Worm (Caenorhabditis elegans): ENCODE measurements around the gene C33D9.3.
A peak's percentile ranks its signal among the peaks of the same experiment; 100 is the strongest.

Gene C33D9.3

ce11 chrIV:8825997-8826605, 33.4 kb upstream of the C33D9.3 start:
- TF ChIP-seq alr-1 (tag; optimal IDR thresholded peaks at IDR 0.05; ENCODE audit: borderline replicate concordance), result no peak
- TF ChIP-seq nhr-20 (tag; optimal IDR thresholded peaks at IDR 0.05), result no peak
- peak; percentile 19 for TF ChIP-seq jun-1 (tag; optimal IDR thresholded peaks at IDR 0.05)
- TF ChIP-seq elt-2 (tag; optimal IDR thresholded peaks at IDR 0.05), result no peak
- TF ChIP-seq mab-9 (GFP tag; IDR thresholded peaks at IDR 0.05), result no peak
- no peak for TF ChIP-seq fkh-10 (GFP tag; optimal IDR thresholded peaks at IDR 0.05)
- peak; percentile 74 for TF ChIP-seq nhr-85 (tag)
- peak in 2 of 6 experiments; percentile 27 to 28 for TF ChIP-seq elt-3 (tag; optimal IDR thresholded peaks at IDR 0.05)
- no peak for TF ChIP-seq mef-2 (tag; optimal IDR thresholded peaks at IDR 0.05)
- TF ChIP-seq dsc-1 (tag; optimal IDR thresholded peaks at IDR 0.05), result no peak
- no peak for TF ChIP-seq nhr-11 (tag; optimal IDR thresholded peaks at IDR 0.05)
- no peak for TF ChIP-seq lsy-2 (tag; optimal IDR thresholded peaks at IDR 0.05)
- peak; percentile 87 for TF ChIP-seq aly-2 (tag; optimal IDR thresholded peaks at IDR 0.05)

- TF ChIP-seq nhr-237 (tag; optimal IDR thresholded peaks at IDR 0.05) (no peak), ceh-8 (GFP tag; optimal IDR thresholded peaks at IDR 0.05) (no peak), fkh-4 (tag; optimal IDR thresholded peaks at IDR 0.05; ENCODE audit: borderline replicate concordance) (no peak), dpl-1 (GFP tag; optimal IDR thresholded peaks at IDR 0.05) (peak in 1 of 3 experiments; percentile 26), fkh-10 (GFP tag; optimal IDR thresholded peaks at IDR 0.05) (no peak), nhr-71 (tag; optimal IDR thresholded peaks at IDR 0.05) (peak; percentile 60), skn-1 (tag; optimal IDR thresholded peaks at IDR 0.05) (no peak), mdl-1 (tag; optimal IDR thresholded peaks at IDR 0.05) (peak in 1 of 2 experiments; percentile 17), nhr-85 (tag) (peak; percentile 98), lin-35 (GFP tag; optimal IDR thresholded peaks at IDR 0.05) (peak in 1 of 2 experiments; percentile 1), blmp-1 (tag; optimal IDR thresholded peaks at IDR 0.05) (peak; percentile 91), nhr-28 (tag; optimal IDR thresholded peaks at IDR 0.05) (no peak), nhr-84 (tag; optimal IDR thresholded peaks at IDR 0.05) (no peak), pax-3 (tag; optimal IDR thresholded peaks at IDR 0.05) (no peak), fos-1 (tag; optimal IDR thresholded peaks at IDR 0.05) (no peak), jun-1 (tag; optimal IDR thresholded peaks at IDR 0.05) (no peak), C16A3.4 (tag; optimal IDR thresholded peaks at IDR 0.05) (peak; percentile 35), snu-23 (GFP tag; optimal IDR thresholded peaks at IDR 0.05) (peak; percentile 58), hpl-2 (GFP tag; optimal IDR thresholded peaks at IDR 0.05) (no peak), tbx-2 (tag; optimal IDR thresholded peaks at IDR 0.05) (peak; percentile 39), ztf-11 (tag; optimal IDR thresholded peaks at IDR 0.05) (no peak), efl-3 (GFP tag; optimal IDR thresholded peaks at IDR 0.05) (no peak), egl-13 (tag; optimal IDR thresholded peaks at IDR 0.05) (no peak), pag-3 (tag; optimal IDR thresholded peaks at IDR 0.05; ENCODE audit: borderline replicate concordance, insufficient read depth) (peak; percentile 58), hlh-4 (tag; optimal IDR thresholded peaks at IDR 0.05) (no peak), ztf-4 (tag; optimal IDR thresholded peaks at IDR 0.05) (peak; percentile 14), isw-1 (GFP tag; IDR thresholded peaks at IDR 0.05) (no peak), nhr-12 (tag; optimal IDR thresholded peaks at IDR 0.05) (no peak), C04F5.9 (tag; optimal IDR thresholded peaks at IDR 0.05) (no peak), unc-86 (tag; optimal IDR thresholded peaks at IDR 0.05) (no peak), nhr-47 (tag; optimal IDR thresholded peaks at IDR 0.05) (peak; percentile 25), ets-5 (GFP tag; IDR thresholded peaks at IDR 0.05) (no peak), mef-2 (tag; optimal IDR thresholded peaks at IDR 0.05) (no peak), nhr-76 (tag; optimal IDR thresholded peaks at IDR 0.05) (no peak), unc-30 (tag; optimal IDR thresholded peaks at IDR 0.05) (no peak), ceh-82 (tag; optimal IDR thresholded peaks at IDR 0.05) (no peak), lsy-2 (tag; optimal IDR thresholded peaks at IDR 0.05) (peak; percentile 8 to 34), nhr-19 (GFP tag; conservative IDR thresholded peaks at IDR 0.05) (peak; percentile 37), snpc-4 (tag; optimal IDR thresholded peaks at IDR 0.05) (no peak), tlp-1 (tag; optimal IDR thresholded peaks at IDR 0.05) (peak; percentile 60), irx-1 (tag; optimal IDR thresholded peaks at IDR 0.05) (peak; percentile 52), elt-3 (tag; optimal IDR thresholded peaks at IDR 0.05) (peak in 4 of 6 experiments; percentile 32 to 84 (median 62))
These were observed 31.6 kb upstream of the C33D9.3 start, which contains the start of the genes col-117 and col-3 for ce11 chrIV:8824145-8824833. Gene col-117, minus strand, starts transcription at chrIV:8824195. Gene col-3, plus strand, starts transcription at chrIV:8824783.
